Worm (Caenorhabditis elegans) whole organism, mixed stage, embryonic: ENCODE results near the gene glr-8.

Source experiments
- M03D4.4 ChIP-seq: sonication (generic microtip); optimal IDR thresholded peaks from 2 replicates; lab custom pipeline; 2017; ENCODE audit warnings: mild to moderate bottlenecking, missing genetic modification characterization, missing compliant biosample characterization
- blmp-1 ChIP-seq: fragments of 150-350 bp; optimal IDR thresholded peaks from 2 replicates; lab custom pipeline; 2014; ENCODE audit warnings: missing biosample characterization, missing genetic modification characterization
- elt-3 ChIP-seq: fragments of 150-350 bp; optimal IDR thresholded peaks from 2 replicates; lab custom pipeline; 2014; ENCODE audit warnings: missing biosample characterization, missing genetic modification characterization
- hlh-1 ChIP-seq: fragments of 150-350 bp; optimal IDR thresholded peaks from 2 replicates; lab custom pipeline; 2014; ENCODE audit warnings: missing biosample characterization, missing genetic modification reagents, missing genetic modification characterization
- lin-13 ChIP-seq: fragments of 150-350 bp; optimal IDR thresholded peaks from 2 replicates; lab custom pipeline; 2014; ENCODE audit warnings: missing biosample characterization, missing genetic modification characterization
- mab-5 ChIP-seq: fragments of 150-350 bp; optimal IDR thresholded peaks from 2 replicates; lab custom pipeline; 2014; ENCODE audit warnings: missing biosample characterization, missing genetic modification characterization
- nhr-237 ChIP-seq: fragments of 150-350 bp; optimal IDR thresholded peaks from 2 replicates; lab custom pipeline; 2014; ENCODE audit warnings: missing biosample characterization, missing genetic modification characterization
- nhr-28 ChIP-seq: fragments of 150-350 bp; optimal IDR thresholded peaks from 2 replicates; lab custom pipeline; 2014; ENCODE audit warnings: missing biosample characterization, missing genetic modification characterization
- pha-4 ChIP-seq: fragments of 150-350 bp; optimal IDR thresholded peaks from 2 replicates; lab custom pipeline; 2018; ENCODE audit warnings: missing biosample characterization, missing genetic modification reagents, missing genetic modification characterization
- unc-62 ChIP-seq: fragments of 150-350 bp; optimal IDR thresholded peaks from 2 replicates; lab custom pipeline; 2014; ENCODE audit warnings: missing biosample characterization, missing genetic modification reagents, missing genetic modification characterization
- zip-8 ChIP-seq: fragments of 150-350 bp; optimal IDR thresholded peaks from 2 replicates; lab custom pipeline; 2014; ENCODE audit warnings: missing biosample characterization, missing genetic modification characterization
- ztf-11 ChIP-seq: fragments of 150-350 bp; optimal IDR thresholded peaks from 2 replicates; lab custom pipeline; 2014; ENCODE audit warnings: missing biosample characterization, missing genetic modification characterization

- no peak for TF ChIP-seq zip-8 (tag; lab: Kevin White, UChicago)
- no peak for TF ChIP-seq M03D4.4 (tag; lab: Kevin White, UChicago)
- TF ChIP-seq nhr-28 (tag; lab: Kevin White, UChicago), result no peak
- TF ChIP-seq elt-3, result no peak
- TF ChIP-seq lin-13 (tag; lab: Kevin White, UChicago), result no peak
- TF ChIP-seq hlh-1, result no peak
- no peak for TF ChIP-seq pha-4 (tag; lab: Kevin White, UChicago)
- TF ChIP-seq unc-62 (GFP tag; lab: Kevin White, UChicago), result no peak
- TF ChIP-seq blmp-1 (tag; lab: Kevin White, UChicago), result no peak
- no peak for TF ChIP-seq mab-5 (tag; lab: Kevin White, UChicago)
- TF ChIP-seq ztf-11 (tag; lab: Kevin White, UChicago), result no peak
- TF ChIP-seq nhr-237 (tag; lab: Kevin White, UChicago), result no peak
These were observed 45.9 kb downstream of the glr-8 start for ce11 chrX:6551679-6552078.
